Worm (Caenorhabditis elegans) whole organism, late embryonic: Measurements from ENCODE around the gene gfl-1.

ENCODE experiments used
- K09A11.1 ChIP-seq: sonication (generic microtip); optimal IDR thresholded peaks from 2 replicates; lab custom pipeline; 2017; ENCODE audit warnings: antibody characterized with exemption, mild to moderate bottlenecking, missing genetic modification characterization, missing compliant biosample characterization; ENCODE audit not compliant: insufficient read depth
- ama-1 ChIP-seq: fragments of 150-350 bp; optimal IDR thresholded peaks from 2 replicates; lab custom pipeline; 2014
- ceh-14 ChIP-seq: sonication (generic microtip); optimal IDR thresholded peaks from 2 replicates; lab custom pipeline; 2016; ENCODE audit warnings: missing genotype, missing genetic modification characterization, missing compliant biosample characterization
- ceh-18 ChIP-seq: sonication (generic microtip); optimal IDR thresholded peaks from 2 replicates; lab custom pipeline; 2016; ENCODE audit warnings: missing genetic modification characterization, missing compliant biosample characterization
- ceh-19 ChIP-seq: fragments of 200-800 bp; sonication (Bioruptor generic); optimal IDR thresholded peaks from 2 replicates; lab custom pipeline; 2018; ENCODE audit warnings: mild to moderate bottlenecking, missing genetic modification characterization, missing compliant biosample characterization
- ceh-22 ChIP-seq: sonication (generic microtip); optimal IDR thresholded peaks from 2 replicates; lab custom pipeline; 2017; ENCODE audit warnings: missing biosample characterization, missing genetic modification characterization
- ceh-31 ChIP-seq: sonication (generic microtip); optimal IDR thresholded peaks from 2 replicates; lab custom pipeline; 2016; ENCODE audit warnings: missing genetic modification characterization, missing compliant biosample characterization
- ceh-45 ChIP-seq: fragments of 200-800 bp; sonication (Bioruptor generic); IDR thresholded peaks from 2 replicates; pipeline ENCODE4 v1.3.6; 2022; ENCODE audit warnings: missing genetic modification reagents, missing genetic modification characterization, missing compliant biosample characterization
- ceh-6 ChIP-seq: fragments of 200-800 bp; sonication (Bioruptor generic); optimal IDR thresholded peaks from 2 replicates; lab custom pipeline; 2018; ENCODE audit warnings: mild to moderate bottlenecking, missing genetic modification characterization, missing compliant biosample characterization
- ceh-9 ChIP-seq: sonication (generic microtip); optimal IDR thresholded peaks from 2 replicates; lab custom pipeline; 2016; ENCODE audit warnings: mild to moderate bottlenecking, missing genetic modification characterization, inconsistent platforms, missing compliant biosample characterization
- dmd-4 ChIP-seq: sonication (generic microtip); optimal IDR thresholded peaks from 2 replicates; lab custom pipeline; 2016; ENCODE audit warnings: borderline replicate concordance, missing genetic modification characterization, missing compliant biosample characterization
- ets-4 ChIP-seq: sonication (generic microtip); optimal IDR thresholded peaks from 2 replicates; lab custom pipeline; 2016; ENCODE audit warnings: missing genetic modification characterization, missing compliant biosample characterization
- fkh-6 ChIP-seq: sonication (generic microtip); optimal IDR thresholded peaks from 2 replicates; lab custom pipeline; 2016; ENCODE audit warnings: missing genetic modification characterization, missing compliant biosample characterization
- gmeb-2 ChIP-seq: sonication (generic microtip); optimal IDR thresholded peaks from 2 replicates; lab custom pipeline; 2016; ENCODE audit warnings: missing genetic modification characterization, inconsistent platforms, missing compliant biosample characterization
- hlh-30 ChIP-seq: sonication (generic microtip); optimal IDR thresholded peaks from 2 replicates; lab custom pipeline; 2017; ENCODE audit warnings: antibody characterized with exemption, missing genetic modification characterization, missing compliant biosample characterization; ENCODE audit not compliant: insufficient read depth
- hlh-8 ChIP-seq: sonication (generic microtip); optimal IDR thresholded peaks from 2 replicates; lab custom pipeline; 2016; ENCODE audit warnings: missing genotype, missing genetic modification characterization, missing compliant biosample characterization
- lin-11 ChIP-seq: fragments of 200-800 bp; sonication (Bioruptor generic); optimal IDR thresholded peaks from 2 replicates; lab custom pipeline; 2018; ENCODE audit warnings: mild to moderate bottlenecking, missing genetic modification characterization, missing compliant biosample characterization
- nfya-1 ChIP-seq: sonication (generic microtip); optimal IDR thresholded peaks from 2 replicates; lab custom pipeline; 2017; ENCODE audit warnings: missing genetic modification characterization, mild to moderate bottlenecking, missing compliant biosample characterization, antibody characterized with exemption, moderate library complexity
- pax-1 ChIP-seq: fragments of 150-350 bp; optimal IDR thresholded peaks from 2 replicates; lab custom pipeline; 2014; ENCODE audit warnings: missing biosample characterization, missing genetic modification characterization
- pros-1 ChIP-seq: fragments of 150-350 bp; optimal IDR thresholded peaks from 2 replicates; lab custom pipeline; 2014; ENCODE audit warnings: missing biosample characterization, missing genetic modification reagents, missing genetic modification characterization
- rnt-1 ChIP-seq: sonication (generic microtip); optimal IDR thresholded peaks from 2 replicates; lab custom pipeline; 2016; ENCODE audit warnings: missing genetic modification characterization, missing compliant biosample characterization
- sox-4 ChIP-seq: sonication (generic microtip); optimal IDR thresholded peaks from 2 replicates; lab custom pipeline; 2017; ENCODE audit warnings: mild to moderate bottlenecking, missing genetic modification characterization, inconsistent platforms, missing compliant biosample characterization
- syd-9 ChIP-seq: sonication (generic microtip); optimal IDR thresholded peaks from 2 replicates; lab custom pipeline; 2016; ENCODE audit warnings: mild to moderate bottlenecking, missing genetic modification characterization, moderate library complexity, missing compliant biosample characterization
- tbx-7 ChIP-seq: sonication (generic microtip); optimal IDR thresholded peaks from 2 replicates; lab custom pipeline; 2016; ENCODE audit warnings: missing genotype, missing genetic modification characterization, missing compliant biosample characterization
- unc-55 ChIP-seq: sonication (generic microtip); optimal IDR thresholded peaks from 2 replicates; lab custom pipeline; 2017; ENCODE audit warnings: missing biosample characterization, missing genetic modification reagents, missing genetic modification characterization
- unc-86 ChIP-seq: sonication (generic microtip); optimal IDR thresholded peaks from 2 replicates; lab custom pipeline; 2016; ENCODE audit warnings: missing genetic modification characterization, missing compliant biosample characterization
- zip-5 ChIP-seq: sonication (generic microtip); optimal IDR thresholded peaks from 2 replicates; lab custom pipeline; 2016; ENCODE audit warnings: missing genetic modification characterization, missing compliant biosample characterization

Gene gfl-1

DNA sequence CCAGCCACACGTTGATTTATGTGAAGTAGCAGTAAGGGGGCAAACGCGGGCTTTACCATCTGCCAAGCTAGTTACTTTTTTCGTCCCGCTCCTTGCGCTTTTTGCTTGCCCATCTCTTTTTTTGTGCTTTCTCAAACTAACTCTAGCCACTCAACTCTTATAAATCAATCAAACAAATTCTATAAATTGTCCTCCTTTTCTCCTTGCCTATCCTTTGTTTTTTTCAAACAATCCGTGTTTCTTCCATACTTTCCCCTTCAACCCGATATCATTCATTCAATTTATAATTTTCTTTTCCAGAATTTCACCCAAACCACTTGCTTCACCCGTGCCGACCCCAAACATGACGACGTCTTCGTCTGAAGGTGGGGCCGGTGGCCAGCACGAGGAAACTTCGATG is 49.1 kb downstream of the gfl-1 start, which contains the start of gene srgp-1:
TSS of gene srgp-1 (plus strand) at position 301 of the 400 bp plus-strand sequence.
- TF ChIP-seq syd-9 (no peak), ceh-18 (tag; lab: Kevin White, UChicago) (no peak), K09A11.1 (tag; lab: Kevin White, UChicago) (no peak), ets-4 (no peak), hlh-30 (no peak), sox-4 (no peak), pax-1 (tag; lab: Kevin White, UChicago) (no peak)

- TF ChIP-seq hlh-8 (no peak), nfya-1 (tag; lab: Kevin White, UChicago) (peak; percentile 11), ceh-45 (GFP tag; lab: Robert Waterston, UW) (no peak), ceh-22 (no peak), ceh-18 (tag; lab: Kevin White, UChicago) (peak; percentile 14), ceh-9 (tag; lab: Kevin White, UChicago) (no peak), ceh-31 (tag; lab: Kevin White, UChicago) (no peak), ama-1 (lab: Kevin White, UChicago) (no peak), zip-5 (tag; lab: Kevin White, UChicago) (no peak), ceh-14 (no peak), pros-1 (tag; lab: Kevin White, UChicago) (no peak), fkh-6 (no peak), unc-55 (GFP tag; lab: Kevin White, UChicago) (peak; percentile 53), gmeb-2 (no peak), lin-11 (no peak), ceh-6 (GFP tag; lab: Kevin White, UChicago) (no peak), unc-86 (tag; lab: Kevin White, UChicago) (no peak), ceh-19 (GFP tag; lab: Kevin White, UChicago) (no peak), dmd-4 (tag; lab: Kevin White, UChicago) (no peak), rnt-1 (tag; lab: Kevin White, UChicago) (peak; percentile 6), tbx-7 (tag; lab: Kevin White, UChicago) (no peak)
- TF ChIP-seq, all 69 proteins: peak for 4
These were observed 50.3 kb downstream of the gfl-1 start for ce11 chrIV:11571374-11571839.
